Fruit fly (Drosophila melanogaster) whole organism, pupa: ENCODE results near the gene CG33642.

Experiments used
- CG14655 ChIP-seq: fragments of 200-800 bp; sonication (Bioruptor generic); optimal IDR thresholded peaks from 3 replicates; lab custom pipeline; 2017; ENCODE audit warnings: mild to moderate bottlenecking, missing biosample characterization, missing genetic modification reagents, missing genetic modification characterization
- CG15710 ChIP-seq: fragments of 200-800 bp; sonication (Bioruptor generic); optimal IDR thresholded peaks from 2 replicates; lab custom pipeline; 2018; ENCODE audit warnings: missing biosample characterization, mild to moderate bottlenecking, missing genetic modification characterization, moderate library complexity
- Pif1B ChIP-seq: fragments of 200-800 bp; sonication (Bioruptor generic); optimal IDR thresholded peaks from 3 replicates; lab custom pipeline; 2016; ENCODE audit warnings: missing biosample characterization, missing genetic modification characterization
- fd96Ca ChIP-seq: fragments of 200-800 bp; sonication (Bioruptor generic); IDR thresholded peaks from 3 replicates; pipeline ENCODE4 v1.3.6; 2022; ENCODE audit warnings: missing biosample characterization, missing genetic modification characterization
- gl ChIP-seq: fragments of 200-800 bp; sonication (Bioruptor generic); optimal IDR thresholded peaks from 2 replicates; lab custom pipeline; 2018; ENCODE audit warnings: missing biosample characterization, mild to moderate bottlenecking, missing genetic modification characterization

DNA sequence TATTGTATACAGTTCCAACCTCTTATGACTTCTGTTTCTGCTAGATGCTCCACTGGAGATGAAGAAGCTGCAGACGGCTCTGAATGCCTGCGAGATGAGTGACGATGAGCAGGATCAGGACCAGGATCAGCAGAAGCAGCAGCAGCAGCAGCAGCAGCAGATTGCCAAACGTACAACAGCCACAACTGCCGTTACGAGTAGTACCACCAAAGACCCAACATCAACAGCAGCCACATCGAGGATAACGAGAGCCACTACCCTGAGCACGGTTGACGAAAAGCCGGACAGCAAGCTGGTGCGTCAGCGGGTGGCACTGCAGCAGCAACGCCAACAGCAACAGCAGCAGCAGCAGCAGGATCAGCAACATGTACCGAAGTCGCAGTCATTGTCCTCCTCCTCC lies 31.9 kb upstream of the CG33642 start:
- TF ChIP-seq Pif1B (GFP tag; lab: Kevin White, UChicago) (no peak), CG14655 (GFP tag; lab: Kevin White, UChicago) (no peak), CG15710 (no peak), fd96Ca (GFP tag; lab: Robert Waterston, UW) (no peak), gl (tag; lab: Kevin White, UChicago) (no peak)
